Fruit fly (Drosophila melanogaster): ENCODE results near the gene CG33272.

Gene CG33272

dm6 chr3L:11552996-11553671 lies 42.7 kb upstream of the CG33272 start (continued):
- TF ChIP-seq Hr78 (GFP tag; optimal IDR thresholded peaks at IDR 0.05), result peak in 1 of 2 experiments; percentile 66
- no peak for TF ChIP-seq CG15011 (GFP tag; optimal IDR thresholded peaks at IDR 0.05)
- TF ChIP-seq h (optimal IDR thresholded peaks at IDR 0.05), result no peak
- no peak; the same call in 2 of the 3 replicates for TF ChIP-seq B-H1 (GFP tag; IDR thresholded peaks at IDR 0.05)
- peak; percentile 47 for TF ChIP-seq stwl (tag; optimal IDR thresholded peaks at IDR 0.05)
- peak; percentile 80 for TF ChIP-seq hbn (GFP tag; IDR thresholded peaks at IDR 0.05; ENCODE audit: partially characterized antibody)
- TF ChIP-seq CG9797 (GFP tag; optimal IDR thresholded peaks at IDR 0.05), result no peak
- TF ChIP-seq Kr (GFP tag; optimal IDR thresholded peaks at IDR 0.05), result no peak
- TF ChIP-seq nmo (GFP tag; optimal IDR thresholded peaks at IDR 0.05), result peak; percentile 4
- peak; percentile 29; the same call in 1 of the 3 replicates for TF ChIP-seq CG17361 (GFP tag; IDR thresholded peaks at IDR 0.05)
- TF ChIP-seq CG8359 (GFP tag; optimal IDR thresholded peaks at IDR 0.05; ENCODE audit: borderline replicate concordance), result no peak
- no peak for TF ChIP-seq CG7271 (tag; optimal IDR thresholded peaks at IDR 0.05)
- TF ChIP-seq CG4617 (GFP tag; optimal IDR thresholded peaks at IDR 0.05; ENCODE audit: borderline replicate concordance), result no peak
- peak; percentile 61; the same call in 1 of the 2 replicates for TF ChIP-seq NFAT (GFP tag; IDR thresholded peaks at IDR 0.05)
- TF ChIP-seq CG16863 (GFP tag; optimal IDR thresholded peaks at IDR 0.05), result no peak
- TF ChIP-seq lab (GFP tag; optimal IDR thresholded peaks at IDR 0.05), result peak; percentile 40
- peak; percentile 9 for TF ChIP-seq Oli (tag; optimal IDR thresholded peaks at IDR 0.05)
- no peak for TF ChIP-seq Elba2 (GFP tag; optimal IDR thresholded peaks at IDR 0.05)
- no peak for TF ChIP-seq CG2116 (GFP tag; optimal IDR thresholded peaks at IDR 0.05)
- TF ChIP-seq Scr (GFP tag; IDR thresholded peaks at IDR 0.05; ENCODE audit: partially characterized antibody), result peak; percentile 55
- no peak for TF ChIP-seq Antp (GFP tag; optimal IDR thresholded peaks at IDR 0.05)
- TF ChIP-seq Poxn (GFP tag; IDR thresholded peaks at IDR 0.05), result no peak
- peak; percentile 100 for TF ChIP-seq CG11504 (tag; optimal IDR thresholded peaks at IDR 0.05)
- no peak for TF ChIP-seq ac (GFP tag; optimal IDR thresholded peaks at IDR 0.05)
- no peak for TF ChIP-seq CG4854 (GFP tag; optimal IDR thresholded peaks at IDR 0.05)
- no peak for TF ChIP-seq twi (tag; optimal IDR thresholded peaks at IDR 0.05)
- no peak for TF ChIP-seq CG1647 (GFP tag; optimal IDR thresholded peaks at IDR 0.05)
- TF ChIP-seq MESR4 (GFP tag; optimal IDR thresholded peaks at IDR 0.05), result no peak
- TF ChIP-seq Neu2 (GFP tag; optimal IDR thresholded peaks at IDR 0.05; ENCODE audit: borderline replicate concordance), result no peak
- TF ChIP-seq bowl (GFP tag; IDR thresholded peaks at IDR 0.05), result no peak
- TF ChIP-seq CG30403 (GFP tag; optimal IDR thresholded peaks at IDR 0.05), result no peak
- TF ChIP-seq CG30431 (GFP tag; optimal IDR thresholded peaks at IDR 0.05), result no peak
- TF ChIP-seq ken (GFP tag; IDR thresholded peaks at IDR 0.05), result 0 out of 3 replicates have a peak, but pooled peaks have one; percentile 40
- TF ChIP-seq CG10366 (GFP tag; IDR thresholded peaks at IDR 0.05), result no peak
- no peak for TF ChIP-seq CG7357 (GFP tag; IDR thresholded peaks at IDR 0.05)
- TF ChIP-seq CG10565 (GFP tag; optimal IDR thresholded peaks at IDR 0.05), result no peak
- TF ChIP-seq dm (GFP tag; optimal IDR thresholded peaks at IDR 0.05), result no peak
- TF ChIP-seq scrt (GFP tag; optimal IDR thresholded peaks at IDR 0.05), result peak; percentile 97
- TF ChIP-seq Mad (GFP tag; optimal IDR thresholded peaks at IDR 0.05), result no peak
- TF ChIP-seq Doc3 (GFP tag; IDR thresholded peaks at IDR 0.05; ENCODE audit: partially characterized antibody), result peak; percentile 72
- TF ChIP-seq Dref (GFP tag; IDR thresholded peaks at IDR 0.05), result no peak
- peak; percentile 98 for TF ChIP-seq chinmo (GFP tag; IDR thresholded peaks at IDR 0.05; ENCODE audit: partially characterized antibody)
